Worm (Caenorhabditis elegans) whole organism, L1 larva: ENCODE results near the gene dod-23.

Experiments
- C04F5.9 ChIP-seq: sonication (generic microtip); optimal IDR thresholded peaks from 2 replicates; lab custom pipeline; 2016; ENCODE audit warnings: missing genetic modification characterization, missing compliant biosample characterization
- aly-2 ChIP-seq: fragments of 150-350 bp; optimal IDR thresholded peaks from 2 replicates; lab custom pipeline; 2014; ENCODE audit warnings: missing biosample characterization, missing genetic modification characterization
- blmp-1 ChIP-seq: fragments of 150-350 bp; optimal IDR thresholded peaks from 2 replicates; lab custom pipeline; 2014; ENCODE audit warnings: missing biosample characterization, missing genetic modification characterization
- ceh-8 ChIP-seq: fragments of 200-800 bp; sonication (Bioruptor generic); optimal IDR thresholded peaks from 2 replicates; lab custom pipeline; 2018; ENCODE audit warnings: mild to moderate bottlenecking, missing genetic modification characterization, moderate library complexity, missing compliant biosample characterization
- ceh-82 ChIP-seq, 3 experiments: fragments of 150-350 bp in 1 of 3; sonication (generic microtip) in 2 of 3; optimal IDR thresholded peaks; 2 replicates each; lab custom pipeline; 2014 to 2017; ENCODE audit warnings: missing biosample characterization in 3 of 3, missing genetic modification characterization in 3 of 3
- ceh-88 ChIP-seq: fragments of 200-800 bp; sonication (Bioruptor generic); IDR thresholded peaks from 2 replicates; pipeline ENCODE4 v1.3.6; 2022; ENCODE audit warnings: missing genetic modification characterization, missing compliant biosample characterization
- dpl-1 ChIP-seq, 3 experiments: fragments of 150-350 bp in 2 of 3; sonication (generic microtip) in 1 of 3; optimal IDR thresholded peaks; 2 replicates each; lab custom pipeline; 2014 to 2017; ENCODE audit warnings: missing biosample characterization in 3 of 3, missing genetic modification characterization in 3 of 3, missing genetic modification reagents in 3 of 3
- efl-1 ChIP-seq, 4 experiments: fragments of 150-350 bp; optimal IDR thresholded peaks in 3 of 4; peaks in 1 of 4; 1 replicate in 1 of 4; 2 replicates in 3 of 4; lab custom pipeline; 2014; ENCODE audit warnings: missing biosample characterization in 2 of 4, missing genetic modification characterization in 2 of 4, missing genetic modification reagents in 2 of 4
- egl-13 ChIP-seq: sonication (generic microtip); optimal IDR thresholded peaks from 2 replicates; lab custom pipeline; 2016; ENCODE audit warnings: missing genotype, missing genetic modification reagents, missing genetic modification characterization, missing compliant biosample characterization
- elt-2 ChIP-seq: sonication (generic microtip); optimal IDR thresholded peaks from 2 replicates; lab custom pipeline; 2016; ENCODE audit warnings: missing genetic modification characterization, mild to moderate bottlenecking, inconsistent platforms, missing compliant biosample characterization, missing genetic modification reagents
- elt-3 ChIP-seq, 6 experiments: fragments of 150-350 bp in 1 of 6; sonication (generic microtip); optimal IDR thresholded peaks; 2 replicates each; lab custom pipeline; 2017 to 2018; ENCODE audit warnings: missing biosample characterization in 6 of 6, missing genetic modification characterization in 6 of 6, inconsistent platforms in 1 of 6
- fkh-10 ChIP-seq: sonication (generic microtip); optimal IDR thresholded peaks from 2 replicates; lab custom pipeline; 2017; ENCODE audit warnings: missing biosample characterization, missing genetic modification reagents, missing genetic modification characterization
- fkh-4 ChIP-seq: sonication (generic microtip); optimal IDR thresholded peaks from 2 replicates; lab custom pipeline; 2016; ENCODE audit warnings: missing compliant biosample characterization, missing genetic modification characterization, borderline replicate concordance
- fkh-8 ChIP-seq: sonication (generic microtip); optimal IDR thresholded peaks from 2 replicates; lab custom pipeline; 2016; ENCODE audit warnings: mild to moderate bottlenecking, missing genetic modification characterization, missing compliant biosample characterization
- grh-1 ChIP-seq: fragments of 200-800 bp; sonication (Bioruptor generic); IDR thresholded peaks from 2 replicates; pipeline ENCODE4 v1.3.6; 2022; ENCODE audit warnings: missing genetic modification reagents, missing genetic modification characterization, missing compliant biosample characterization
- hlh-4 ChIP-seq: sonication (generic microtip); optimal IDR thresholded peaks from 2 replicates; lab custom pipeline; 2016; ENCODE audit warnings: mild to moderate bottlenecking, missing genetic modification characterization, missing compliant biosample characterization
- isw-1 ChIP-seq: fragments of 200-800 bp; sonication (Bioruptor generic); IDR thresholded peaks from 2 replicates; pipeline ENCODE4 v1.3.6; 2022; ENCODE audit warnings: missing genetic modification characterization, missing compliant biosample characterization
- lin-14 ChIP-seq: fragments of 200-800 bp; sonication (Bioruptor generic); optimal IDR thresholded peaks from 2 replicates; lab custom pipeline; 2018; ENCODE audit warnings: mild to moderate bottlenecking, missing genetic modification characterization, moderate library complexity, missing compliant biosample characterization
- lin-15B ChIP-seq: fragments of 150-350 bp; sonication (generic microtip); optimal IDR thresholded peaks from 3 replicates; lab custom pipeline; 2014; ENCODE audit warnings: missing biosample characterization, missing genetic modification characterization
- lir-3 ChIP-seq: sonication (generic microtip); optimal IDR thresholded peaks from 2 replicates; lab custom pipeline; 2016; ENCODE audit warnings: mild to moderate bottlenecking, missing genetic modification characterization, moderate library complexity, missing compliant biosample characterization; ENCODE audit not compliant: poor library complexity
- lsy-2 ChIP-seq, 2 experiments: fragments of 150-350 bp; optimal IDR thresholded peaks; 2 replicates each; lab custom pipeline; 2014; ENCODE audit warnings: missing biosample characterization in 2 of 2, missing genetic modification characterization in 2 of 2
- mab-9 ChIP-seq: fragments of 200-800 bp; sonication (Bioruptor generic); IDR thresholded peaks from 2 replicates; pipeline ENCODE4 v1.3.6; 2022; ENCODE audit warnings: missing genetic modification reagents, missing genetic modification characterization, missing compliant biosample characterization
- mef-2 ChIP-seq: fragments of 150-350 bp; optimal IDR thresholded peaks from 2 replicates; lab custom pipeline; 2014; ENCODE audit warnings: missing biosample characterization, missing genetic modification characterization
- mep-1 ChIP-seq: fragments of 150-350 bp; optimal IDR thresholded peaks from 2 replicates; lab custom pipeline; 2014; ENCODE audit warnings: missing biosample characterization, missing genetic modification characterization
- nhr-11 ChIP-seq: fragments of 150-350 bp; optimal IDR thresholded peaks from 2 replicates; lab custom pipeline; 2014; ENCODE audit warnings: missing biosample characterization, missing genetic modification characterization
- nhr-12 ChIP-seq: sonication (generic microtip); optimal IDR thresholded peaks from 2 replicates; lab custom pipeline; 2017; ENCODE audit warnings: missing biosample characterization, missing genetic modification characterization
- nhr-20 ChIP-seq: sonication (generic microtip); optimal IDR thresholded peaks from 2 replicates; lab custom pipeline; 2016; ENCODE audit warnings: mild to moderate bottlenecking, missing genetic modification characterization, missing compliant biosample characterization
- nhr-28 ChIP-seq: fragments of 150-350 bp; optimal IDR thresholded peaks from 2 replicates; lab custom pipeline; 2014; ENCODE audit warnings: missing biosample characterization, missing genetic modification characterization
- nhr-47 ChIP-seq: sonication (generic microtip); optimal IDR thresholded peaks from 2 replicates; lab custom pipeline; 2016; ENCODE audit warnings: mild to moderate bottlenecking, missing genetic modification characterization, moderate library complexity, missing compliant biosample characterization
- nhr-71 ChIP-seq: sonication (generic microtip); optimal IDR thresholded peaks from 2 replicates; lab custom pipeline; 2016; ENCODE audit warnings: mild to moderate bottlenecking, missing genetic modification characterization, moderate library complexity, missing compliant biosample characterization
- nhr-77 ChIP-seq: fragments of 150-350 bp; optimal IDR thresholded peaks from 2 replicates; lab custom pipeline; 2014; ENCODE audit warnings: missing biosample characterization, missing genetic modification characterization
- nhr-84 ChIP-seq: sonication (generic microtip); optimal IDR thresholded peaks from 2 replicates; lab custom pipeline; 2017; ENCODE audit warnings: missing biosample characterization, missing genetic modification characterization
- nhr-85 ChIP-seq: sonication (generic microtip); peaks from one replicate; lab custom pipeline; 2016; ENCODE audit warnings: missing genetic modification characterization, inconsistent platforms, missing compliant biosample characterization
- pax-3 ChIP-seq: fragments of 200-800 bp; sonication (Bioruptor generic); optimal IDR thresholded peaks from 2 replicates; lab custom pipeline; 2018; ENCODE audit warnings: mild to moderate bottlenecking, missing genetic modification characterization, moderate library complexity, missing compliant biosample characterization
- pqm-1 ChIP-seq: sonication (generic microtip); optimal IDR thresholded peaks from 3 replicates; lab custom pipeline; 2017; ENCODE audit warnings: missing biosample characterization, missing genetic modification characterization
- snpc-4 ChIP-seq: fragments of 150-350 bp; optimal IDR thresholded peaks from 2 replicates; lab custom pipeline; 2014; ENCODE audit warnings: missing biosample characterization, missing genetic modification characterization
- sptf-1 ChIP-seq: fragments of 150-350 bp; optimal IDR thresholded peaks from 2 replicates; lab custom pipeline; 2014; ENCODE audit warnings: missing biosample characterization, missing genetic modification characterization
- sup-37 ChIP-seq: fragments of 200-800 bp; sonication (Bioruptor generic); optimal IDR thresholded peaks from 2 replicates; lab custom pipeline; 2018; ENCODE audit warnings: mild to moderate bottlenecking, missing genetic modification characterization, missing compliant biosample characterization
- tlp-1 ChIP-seq: fragments of 150-350 bp; optimal IDR thresholded peaks from 2 replicates; lab custom pipeline; 2014; ENCODE audit warnings: missing biosample characterization, missing genetic modification characterization
- unc-130 ChIP-seq: fragments of 150-350 bp; optimal IDR thresholded peaks from 2 replicates; lab custom pipeline; 2017; ENCODE audit warnings: missing biosample characterization, missing genetic modification characterization, inconsistent platforms
- zag-1 ChIP-seq: fragments of 150-350 bp; optimal IDR thresholded peaks from 2 replicates; lab custom pipeline; 2014; ENCODE audit warnings: missing biosample characterization, missing genetic modification characterization
- zip-4 ChIP-seq: fragments of 200-800 bp; sonication (Bioruptor generic); optimal IDR thresholded peaks from 2 replicates; lab custom pipeline; 2018; ENCODE audit warnings: mild to moderate bottlenecking, missing genetic modification characterization, moderate library complexity, missing compliant biosample characterization

dod-23 gene

ce11 chrII:8399064-8399463, at the start of gene dod-23:
Gene dod-23, minus strand, starts transcription at chrII:8399164.
- TF ChIP-seq fkh-8 (no peak), nhr-20 (tag; lab: Kevin White, UChicago) (no peak), sptf-1 (tag; lab: Kevin White, UChicago) (no peak), sup-37 (GFP tag; lab: Kevin White, UChicago) (no peak), nhr-71 (tag; lab: Kevin White, UChicago) (no peak), nhr-12 (no peak), pqm-1 (tag; lab: Kevin White, UChicago) (no peak), zip-4 (no peak), hlh-4 (tag; lab: Kevin White, UChicago) (no peak), nhr-28 (no peak), snpc-4 (tag; lab: Kevin White, UChicago) (no peak), aly-2 (tag; lab: Kevin White, UChicago) (no peak), dpl-1 (GFP tag; optimal IDR thresholded peaks at IDR 0.05; lab: Kevin White, UChicago) (no peak), mef-2 (tag; lab: Kevin White, UChicago) (no peak), mep-1 (tag; lab: Kevin White, UChicago) (no peak), nhr-85 (tag; lab: Kevin White, UChicago) (no peak), elt-2 (tag; lab: Kevin White, UChicago) (no peak), efl-1 (optimal IDR thresholded peaks at IDR 0.05; lab: Kevin White, UChicago) (no peak), efl-1 (GFP tag; optimal IDR thresholded peaks at IDR 0.05 in 1 of 2; lab: Kevin White, UChicago) (no peak), egl-13 (tag; lab: Kevin White, UChicago) (no peak), blmp-1 (tag; lab: Kevin White, UChicago) (no peak)

ce11 chrII:8446731-8447130, 47.8 kb upstream of the dod-23 start, which contains the start of gene cut-3:
Gene cut-3, minus strand, starts transcription at chrII:8446831.
- no peak for TF ChIP-seq blmp-1 (tag; lab: Kevin White, UChicago)

ce11 chrII:8444007-8444406, 45.0 kb upstream of the dod-23 start, which contains the start of gene evl-20:
Gene evl-20, plus strand, starts transcription at chrII:8444307.
- TF ChIP-seq nhr-47 (tag; lab: Kevin White, UChicago) (no peak), mef-2 (tag; lab: Kevin White, UChicago) (no peak), tlp-1 (no peak), fkh-4 (tag; lab: Kevin White, UChicago) (no peak), mab-9 (GFP tag; lab: Robert Waterston, UW) (no peak), sup-37 (GFP tag; lab: Kevin White, UChicago) (no peak), elt-3 (tag; optimal IDR thresholded peaks at IDR 0.05; lab: Kevin White, UChicago) (no peak), nhr-85 (tag; lab: Kevin White, UChicago) (no peak), efl-1 (optimal IDR thresholded peaks at IDR 0.05; lab: Kevin White, UChicago) (no peak), efl-1 (GFP tag; optimal IDR thresholded peaks at IDR 0.05 in 1 of 2; lab: Kevin White, UChicago) (no peak)

DNA sequence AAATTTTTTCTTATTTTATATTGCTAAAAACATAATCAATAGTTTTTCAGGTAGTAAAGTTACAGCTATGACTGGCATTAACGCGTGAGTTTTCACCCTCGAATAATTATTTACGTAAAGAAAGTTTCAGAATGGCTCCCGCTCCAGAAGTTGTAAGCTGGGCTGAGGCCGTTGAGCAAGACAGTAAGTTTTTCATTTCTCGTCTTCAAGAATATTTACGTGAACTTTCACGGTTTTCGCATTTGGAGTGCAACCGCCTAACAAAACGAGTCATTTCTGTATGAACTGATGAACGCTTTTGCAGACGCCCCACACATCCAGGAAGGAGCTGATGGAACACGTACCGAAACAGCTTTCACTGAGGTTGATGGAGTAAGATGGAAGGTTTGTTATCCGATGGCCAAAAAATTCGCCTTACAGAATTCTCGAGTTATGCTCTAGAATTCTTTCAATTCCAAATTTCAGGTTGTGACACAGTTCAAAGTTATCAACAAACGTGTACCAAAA, 43.8 kb upstream of the dod-23 start, which contains the start of gene eif-3.G:
TSS of gene eif-3.G (plus strand) at position 51 of the 507 bp plus-strand sequence.
- no peak for TF ChIP-seq C04F5.9
- TF ChIP-seq nhr-11 (tag; lab: Kevin White, UChicago) = no peak
- no peak for TF ChIP-seq mep-1 (tag; lab: Kevin White, UChicago)
- TF ChIP-seq efl-1 (optimal IDR thresholded peaks at IDR 0.05; lab: Kevin White, UChicago) = no peak
- TF ChIP-seq efl-1 (GFP tag; optimal IDR thresholded peaks at IDR 0.05 in 1 of 2; lab: Kevin White, UChicago) = peak in 1 of 2 experiments; percentile 88

DNA sequence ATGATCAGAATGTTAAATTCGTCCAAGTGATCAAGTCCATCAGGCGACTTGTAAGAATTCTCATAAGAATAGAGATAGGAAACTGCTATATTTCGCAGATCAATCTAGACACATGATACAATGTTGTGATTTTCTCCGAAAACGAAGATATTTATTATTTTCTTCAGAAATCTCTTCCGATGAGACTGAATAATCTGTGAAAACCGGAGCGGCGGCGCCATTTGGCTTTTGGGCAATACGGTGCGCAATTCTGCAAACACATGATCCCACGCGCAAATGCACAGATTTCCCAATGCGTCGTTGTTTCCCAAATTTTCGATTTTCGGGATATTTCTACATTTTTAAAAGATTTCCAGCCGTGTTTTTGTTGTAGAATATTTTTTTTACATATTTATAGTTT, 43.2 kb upstream of the dod-23 start:
- TF ChIP-seq lin-15B (tag; lab: Kevin White, UChicago) = peak; percentile 0
- TF ChIP-seq zip-4 = no peak
- no peak for TF ChIP-seq nhr-77
- peak; percentile 85 to 95 for TF ChIP-seq lsy-2 (tag; optimal IDR thresholded peaks at IDR 0.05; lab: Kevin White, UChicago)
- TF ChIP-seq lin-14 (GFP tag; lab: Kevin White, UChicago) = peak; percentile 48
- peak; percentile 14 to 56 (median 37) for TF ChIP-seq ceh-82 (tag; optimal IDR thresholded peaks at IDR 0.05; lab: Kevin White, UChicago)
- TF ChIP-seq elt-2 (tag; lab: Kevin White, UChicago) = no peak
- TF ChIP-seq tlp-1 = no peak
- peak; percentile 35 for TF ChIP-seq unc-130 (tag; lab: Kevin White, UChicago)
- TF ChIP-seq lir-3 (tag; lab: Kevin White, UChicago) = no peak
- no peak for TF ChIP-seq grh-1
- no peak for TF ChIP-seq fkh-10 (GFP tag; lab: Kevin White, UChicago)
- no peak for TF ChIP-seq zag-1 (tag; lab: Kevin White, UChicago)
- peak; percentile 8; the same call in 1 of the 2 replicates for TF ChIP-seq isw-1 (GFP tag; lab: Robert Waterston, UW)
- TF ChIP-seq ceh-8 (GFP tag; lab: Kevin White, UChicago) = no peak
- peak; percentile 50 to 61 for TF ChIP-seq efl-1 (optimal IDR thresholded peaks at IDR 0.05; lab: Kevin White, UChicago)
- TF ChIP-seq efl-1 (GFP tag; optimal IDR thresholded peaks at IDR 0.05 in 1 of 2; lab: Kevin White, UChicago) = peak; percentile 56 to 88
- no peak for TF ChIP-seq pax-3
- peak; percentile 63 for TF ChIP-seq nhr-47 (tag; lab: Kevin White, UChicago)
- no peak for TF ChIP-seq nhr-84 (tag; lab: Kevin White, UChicago)
- peak; percentile 82 for TF ChIP-seq nhr-85 (tag; lab: Kevin White, UChicago)
- TF ChIP-seq ceh-88 (GFP tag; lab: Robert Waterston, UW) = no peak
